Worm (Caenorhabditis elegans): Measurements from ENCODE around the gene Y42G9A.3.

ce11 chrIII:6120990-6121389 is 25.1 kb upstream of the Y42G9A.3 start:
- TF ChIP-seq ama-1 (optimal IDR thresholded peaks at IDR 0.05) (no peak), tbx-11 (GFP tag; IDR thresholded peaks at IDR 0.05) (no peak)
